Worm (Caenorhabditis elegans) whole organism, L4 larva: ENCODE measurements around the gene C25F9.5.

ENCODE experiments used
- D1046.2 ChIP-seq: fragments of 200-800 bp; sonication (Bioruptor generic); IDR thresholded peaks from 2 replicates; pipeline ENCODE4 v1.3.6; 2022; ENCODE audit warnings: missing genetic modification characterization, missing compliant biosample characterization
- F49E8.2 ChIP-seq: sonication (generic microtip); optimal IDR thresholded peaks from 2 replicates; lab custom pipeline; 2016; ENCODE audit warnings: missing compliant biosample characterization, mild to moderate bottlenecking, missing genetic modification characterization, borderline replicate concordance
- R02D3.7 ChIP-seq: fragments of 150-350 bp; sonication (generic microtip); optimal IDR thresholded peaks from 3 replicates; lab custom pipeline; 2014; ENCODE audit warnings: missing biosample characterization, missing genetic modification characterization
- Y105C5A.15 ChIP-seq: fragments of 200-800 bp; sonication (Bioruptor generic); IDR thresholded peaks from 2 replicates; pipeline ENCODE4 v1.3.6; 2022; ENCODE audit warnings: missing genetic modification characterization, missing compliant biosample characterization
- ZK337.2 ChIP-seq: fragments of 200-800 bp; sonication (Bioruptor generic); IDR thresholded peaks from 2 replicates; pipeline ENCODE4 v1.3.6; 2022; ENCODE audit warnings: missing genetic modification reagents, missing genetic modification characterization, missing compliant biosample characterization
- ZK546.5 ChIP-seq, 2 experiments: sonication (generic microtip); optimal IDR thresholded peaks; 2 replicates each; lab custom pipeline; 2017; ENCODE audit warnings: missing biosample characterization in 2 of 2, missing genetic modification characterization in 2 of 2
- aha-1 ChIP-seq: fragments of 150-350 bp; peaks from one replicate; lab custom pipeline; 2014; ENCODE audit warnings: missing biosample characterization, missing genetic modification characterization
- ama-1 ChIP-seq: fragments of 150-350 bp; optimal IDR thresholded peaks from 2 replicates; lab custom pipeline; 2014; ENCODE audit warnings: inconsistent platforms, mixed read lengths
- attf-4 ChIP-seq: sonication (generic microtip); optimal IDR thresholded peaks from 3 replicates; lab custom pipeline; 2017; ENCODE audit warnings: missing biosample characterization, missing genetic modification characterization
- ceh-20 ChIP-seq: fragments of 200-800 bp; sonication (Bioruptor generic); IDR thresholded peaks from 2 replicates; pipeline ENCODE4 v1.3.6; 2022; ENCODE audit warnings: missing genetic modification reagents, missing genetic modification characterization, missing compliant biosample characterization
- ceh-28 ChIP-seq: fragments of 150-350 bp; optimal IDR thresholded peaks from 2 replicates; lab custom pipeline; 2014; ENCODE audit warnings: missing biosample characterization, missing genetic modification reagents, missing genetic modification characterization
- ceh-44 ChIP-seq: fragments of 200-800 bp; sonication (Bioruptor generic); IDR thresholded peaks from 2 replicates; pipeline ENCODE4 v1.3.6; 2022; ENCODE audit warnings: missing genetic modification reagents, missing genetic modification characterization, missing compliant biosample characterization
- ceh-62 ChIP-seq: sonication (generic microtip); optimal IDR thresholded peaks from 2 replicates; lab custom pipeline; 2017; ENCODE audit warnings: missing biosample characterization, missing genetic modification characterization
- ceh-82 ChIP-seq: sonication (generic microtip); optimal IDR thresholded peaks from 2 replicates; lab custom pipeline; 2017; ENCODE audit warnings: missing biosample characterization, missing genetic modification characterization
- ctbp-1 ChIP-seq: fragments of 200-800 bp; sonication (Bioruptor generic); IDR thresholded peaks from 2 replicates; pipeline ENCODE4 v1.3.6; 2022; ENCODE audit warnings: missing genetic modification reagents, missing genetic modification characterization, missing compliant biosample characterization
- daf-12 ChIP-seq: fragments of 150-350 bp; optimal IDR thresholded peaks from 2 replicates; lab custom pipeline; 2014; ENCODE audit warnings: missing biosample characterization, missing genetic modification reagents, missing genetic modification characterization
- daf-16 ChIP-seq, 3 experiments: sonication (generic microtip); optimal IDR thresholded peaks; 2 replicates each; lab custom pipeline; 2016 to 2017; ENCODE audit warnings: missing genetic modification characterization in 3 of 3, missing genetic modification reagents in 3 of 3, mild to moderate bottlenecking in 2 of 3, missing compliant biosample characterization in 2 of 3, missing biosample characterization in 1 of 3, moderate library complexity in 1 of 3
- daf-8 ChIP-seq: fragments of 200-800 bp; sonication (Bioruptor generic); IDR thresholded peaks from 2 replicates; pipeline ENCODE4 v1.3.6; 2022; ENCODE audit warnings: missing genetic modification characterization, missing compliant biosample characterization
- dmd-6 ChIP-seq: fragments of 200-800 bp; sonication (Bioruptor generic); IDR thresholded peaks from 2 replicates; pipeline ENCODE4 v1.3.6; 2022; ENCODE audit warnings: missing genetic modification reagents, missing genetic modification characterization, missing compliant biosample characterization
- dmd-9 ChIP-seq: fragments of 200-800 bp; sonication (Bioruptor generic); IDR thresholded peaks from 2 replicates; pipeline ENCODE4 v1.3.6; 2022; ENCODE audit warnings: missing genetic modification reagents, missing genetic modification characterization, missing compliant biosample characterization
- dve-1 ChIP-seq: sonication (generic microtip); optimal IDR thresholded peaks from 2 replicates; lab custom pipeline; 2017; ENCODE audit warnings: antibody characterized with exemption, mild to moderate bottlenecking, missing genetic modification characterization, missing compliant biosample characterization; ENCODE audit not compliant: insufficient read depth
- fkh-10 ChIP-seq: fragments of 150-350 bp; optimal IDR thresholded peaks from 2 replicates; lab custom pipeline; 2014; ENCODE audit warnings: missing biosample characterization, missing genetic modification reagents, missing genetic modification characterization
- hlh-11 ChIP-seq: fragments of 200-800 bp; sonication (Bioruptor generic); optimal IDR thresholded peaks from 2 replicates; lab custom pipeline; 2018; ENCODE audit warnings: mild to moderate bottlenecking, missing genetic modification characterization, missing compliant biosample characterization
- lin-39 ChIP-seq: fragments of 150-350 bp; optimal IDR thresholded peaks from 2 replicates; lab custom pipeline; 2014; ENCODE audit warnings: missing biosample characterization, missing genetic modification reagents, missing genetic modification characterization
- lir-3 ChIP-seq: sonication (generic microtip); optimal IDR thresholded peaks from 2 replicates; lab custom pipeline; 2016; ENCODE audit warnings: mild to moderate bottlenecking, missing genetic modification characterization, missing compliant biosample characterization
- mdl-1 ChIP-seq, 2 experiments: fragments of 150-350 bp in 1 of 2; sonication (generic microtip) in 1 of 2; optimal IDR thresholded peaks; 2 replicates each; lab custom pipeline; 2014 to 2017; ENCODE audit warnings: missing biosample characterization in 2 of 2, missing genetic modification characterization in 2 of 2
- mxl-3 ChIP-seq: fragments of 200-800 bp; sonication (Bioruptor generic); optimal IDR thresholded peaks from 2 replicates; lab custom pipeline; 2018; ENCODE audit warnings: mild to moderate bottlenecking, missing genetic modification characterization, missing compliant biosample characterization
- nhr-102 ChIP-seq: sonication (generic microtip); optimal IDR thresholded peaks from 2 replicates; lab custom pipeline; 2016; ENCODE audit warnings: mild to moderate bottlenecking, missing genetic modification characterization, moderate library complexity, missing compliant biosample characterization
- nhr-25 ChIP-seq: sonication (generic microtip); optimal IDR thresholded peaks from 2 replicates; lab custom pipeline; 2017; ENCODE audit warnings: missing genetic modification characterization, mild to moderate bottlenecking, missing compliant biosample characterization, antibody characterized with exemption, moderate library complexity, borderline replicate concordance; ENCODE audit not compliant: insufficient read depth
- nhr-28 ChIP-seq: fragments of 150-350 bp; optimal IDR thresholded peaks from 2 replicates; lab custom pipeline; 2014; ENCODE audit warnings: missing biosample characterization, missing genetic modification characterization
- nhr-48 ChIP-seq: sonication (generic microtip); optimal IDR thresholded peaks from 2 replicates; lab custom pipeline; 2016; ENCODE audit warnings: mild to moderate bottlenecking, missing genetic modification characterization, missing compliant biosample characterization
- nhr-6 ChIP-seq: fragments of 150-350 bp; optimal IDR thresholded peaks from 2 replicates; lab custom pipeline; 2014; ENCODE audit warnings: missing biosample characterization, missing genetic modification characterization
- pha-4 ChIP-seq, 2 experiments: fragments of 150-350 bp in 1 of 2; fragments of 200-800 bp in 1 of 2; sonication (Bioruptor generic) in 1 of 2; IDR thresholded peaks in 1 of 2; optimal IDR thresholded peaks in 1 of 2; 2 replicates each; pipeline versions ENCODE4 v1.3.6 to Lab custom; 2014 to 2022; ENCODE audit warnings: missing genetic modification characterization in 2 of 2, missing genetic modification reagents in 2 of 2, missing biosample characterization in 1 of 2, missing compliant biosample characterization in 1 of 2
- php-3 ChIP-seq: fragments of 200-800 bp; sonication (Bioruptor generic); IDR thresholded peaks from 2 replicates; pipeline ENCODE4 v1.3.6; 2022; ENCODE audit warnings: missing genetic modification reagents, missing genetic modification characterization, missing compliant biosample characterization
- pqm-1 ChIP-seq: sonication (generic microtip); optimal IDR thresholded peaks from 2 replicates; lab custom pipeline; 2017; ENCODE audit warnings: missing biosample characterization, missing genetic modification characterization
- set-16 ChIP-seq: fragments of 200-800 bp; sonication (Bioruptor generic); IDR thresholded peaks from 2 replicates; pipeline ENCODE4 v1.3.6; 2022; ENCODE audit warnings: missing genetic modification reagents, missing genetic modification characterization, missing compliant biosample characterization
- spr-3 ChIP-seq: fragments of 200-800 bp; sonication (Bioruptor generic); optimal IDR thresholded peaks from 2 replicates; lab custom pipeline; 2018; ENCODE audit warnings: mild to moderate bottlenecking, missing genetic modification characterization, missing compliant biosample characterization
- unc-130 ChIP-seq: sonication (generic microtip); optimal IDR thresholded peaks from 2 replicates; lab custom pipeline; 2016; ENCODE audit warnings: missing genetic modification reagents, missing genetic modification characterization, missing compliant biosample characterization
- unc-62 ChIP-seq, 3 experiments: fragments of 150-350 bp in 1 of 3; sonication (generic microtip); optimal IDR thresholded peaks in 2 of 3; peaks in 1 of 3; 1 replicate in 1 of 3; 2 replicates in 2 of 3; lab custom pipeline; 2014 to 2017; ENCODE audit warnings: missing biosample characterization in 3 of 3, missing genetic modification characterization in 3 of 3, missing genetic modification reagents in 3 of 3, missing genotype in 1 of 3
- zfp-3 ChIP-seq: fragments of 200-800 bp; sonication (Bioruptor generic); conservative IDR thresholded peaks from 2 replicates; pipeline ENCODE4 v1.3.6; 2022; ENCODE audit warnings: missing genetic modification reagents, missing genetic modification characterization, missing compliant biosample characterization
- zip-11 ChIP-seq: fragments of 200-800 bp; sonication (Bioruptor generic); IDR thresholded peaks from 2 replicates; pipeline ENCODE4 v1.3.6; 2022; ENCODE audit warnings: missing genetic modification characterization, missing compliant biosample characterization
- zip-2 ChIP-seq: fragments of 150-350 bp; optimal IDR thresholded peaks from 2 replicates; lab custom pipeline; 2014; ENCODE audit warnings: missing biosample characterization, missing genetic modification characterization

The C25F9.5 gene

DNA sequence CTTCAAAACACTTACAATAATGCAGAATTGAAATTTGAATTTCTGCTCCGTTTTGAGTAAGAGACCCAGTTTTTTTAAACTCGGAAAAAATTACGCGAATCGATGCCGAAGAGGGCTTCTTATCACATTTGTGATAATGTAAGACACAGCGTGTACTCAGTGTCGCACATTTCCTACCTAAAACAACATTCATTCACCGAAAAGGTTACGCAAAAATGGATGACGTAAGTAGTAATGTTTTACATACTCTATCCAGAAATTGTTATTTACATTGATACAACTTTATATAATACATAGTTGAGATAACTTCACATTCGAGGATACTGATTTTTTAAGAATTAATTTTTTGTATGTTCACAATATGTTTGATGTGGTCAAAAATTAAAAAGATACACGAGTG is 5.8 kb upstream of the C25F9.5 start, which contains the start of the genes C25F9.4 and C25F9.9:
Gene C25F9.4 (minus strand): TSS at position 101 of the 400 bp plus-strand sequence.
Gene C25F9.9 (plus strand): TSS at position 137 of the 400 bp plus-strand sequence.
- TF ChIP-seq ceh-62 (tag; lab: Kevin White, UChicago), result no peak
- no peak for TF ChIP-seq ZK546.5 (tag; optimal IDR thresholded peaks at IDR 0.05; lab: Kevin White, UChicago)
- no peak for TF ChIP-seq ama-1
- peak; percentile 20 for TF ChIP-seq nhr-28 (tag; lab: Kevin White, UChicago)
- no peak for TF ChIP-seq daf-8 (GFP tag; lab: Robert Waterston, UW)
- no peak for TF ChIP-seq ctbp-1 (GFP tag; lab: Robert Waterston, UW)
- peak; percentile 41 for TF ChIP-seq pqm-1 (tag; lab: Kevin White, UChicago)
- no peak for TF ChIP-seq pha-4 (GFP tag; IDR thresholded peaks at IDR 0.05; lab: Robert Waterston, UW)
- TF ChIP-seq pha-4 (tag; optimal IDR thresholded peaks at IDR 0.05; lab: Kevin White, UChicago), result no peak
- TF ChIP-seq fkh-10 (GFP tag; lab: Kevin White, UChicago), result no peak
- TF ChIP-seq set-16, result no peak
- TF ChIP-seq nhr-25, result no peak
- TF ChIP-seq spr-3, result no peak
- TF ChIP-seq dmd-6 (GFP tag; lab: Robert Waterston, UW), result peak; percentile 36; the same call in 1 of the 2 replicates
- no peak for TF ChIP-seq lir-3 (tag; lab: Kevin White, UChicago)
- no peak for TF ChIP-seq F49E8.2 (tag; lab: Kevin White, UChicago)
- TF ChIP-seq D1046.2, result no peak
- no peak for TF ChIP-seq nhr-48 (tag; lab: Kevin White, UChicago)
- no peak for TF ChIP-seq ceh-20 (GFP tag; lab: Robert Waterston, UW)
- no peak for TF ChIP-seq nhr-6 (tag; lab: Kevin White, UChicago)
- TF ChIP-seq unc-62 (GFP tag; optimal IDR thresholded peaks at IDR 0.05 in 1 of 2; lab: Kevin White, UChicago), result peak in 1 of 2 experiments; percentile 29
- no peak for TF ChIP-seq unc-62 (tag; optimal IDR thresholded peaks at IDR 0.05; lab: Kevin White, UChicago)
- no peak for TF ChIP-seq attf-4 (tag; lab: Kevin White, UChicago)
- TF ChIP-seq Y105C5A.15 (GFP tag; lab: Robert Waterston, UW), result no peak
- no peak for TF ChIP-seq aha-1 (tag; lab: Kevin White, UChicago)
- TF ChIP-seq daf-16 (GFP tag; optimal IDR thresholded peaks at IDR 0.05; lab: Kevin White, UChicago), result no peak
- TF ChIP-seq daf-16 (tag; optimal IDR thresholded peaks at IDR 0.05; lab: Kevin White, UChicago), result peak; percentile 27
- no peak for TF ChIP-seq R02D3.7 (tag; lab: Kevin White, UChicago)
- no peak for TF ChIP-seq ceh-44 (GFP tag; lab: Robert Waterston, UW)
- TF ChIP-seq mxl-3, result no peak
- no peak for TF ChIP-seq ceh-82 (tag; lab: Kevin White, UChicago)
- no peak for TF ChIP-seq unc-130
- no peak for TF ChIP-seq ZK337.2 (GFP tag; lab: Robert Waterston, UW)
- no peak for TF ChIP-seq dmd-9 (GFP tag; lab: Robert Waterston, UW)
- no peak for TF ChIP-seq zip-2 (tag; lab: Kevin White, UChicago)
- no peak for TF ChIP-seq ceh-28
- TF ChIP-seq nhr-102 (tag; lab: Kevin White, UChicago), result no peak
- no peak for TF ChIP-seq zfp-3 (GFP tag; lab: Robert Waterston, UW)
- no peak for TF ChIP-seq zip-11

ce11 chrV:19405276-19405815 is 5.3 kb downstream of the C25F9.5 start, which contains the start of the genes C25F9.6 and C25F9.10:
Gene C25F9.6, minus strand, starts transcription at chrV:19405326.
Gene C25F9.10, plus strand, starts transcription at chrV:19405729.
- TF ChIP-seq mdl-1 (tag; optimal IDR thresholded peaks at IDR 0.05; lab: Kevin White, UChicago), result no peak
- peak; percentile 18 for TF ChIP-seq dve-1
- no peak for TF ChIP-seq lin-39
- no peak for TF ChIP-seq daf-12
- TF ChIP-seq php-3 (GFP tag; lab: Robert Waterston, UW), result no peak
- TF ChIP-seq nhr-28 (tag; lab: Kevin White, UChicago), result peak; percentile 63
- no peak for TF ChIP-seq D1046.2
- TF ChIP-seq dmd-6 (GFP tag; lab: Robert Waterston, UW), result peak; percentile 55
- TF ChIP-seq aha-1 (tag; lab: Kevin White, UChicago), result peak; percentile 39
- no peak for TF ChIP-seq daf-16 (GFP tag; optimal IDR thresholded peaks at IDR 0.05; lab: Kevin White, UChicago)
- TF ChIP-seq daf-16 (tag; optimal IDR thresholded peaks at IDR 0.05; lab: Kevin White, UChicago), result peak; percentile 65
- peak; percentile 28 for TF ChIP-seq hlh-11 (tag; lab: Kevin White, UChicago)
- peak in 1 of 2 experiments; percentile 2 for TF ChIP-seq unc-62 (GFP tag; optimal IDR thresholded peaks at IDR 0.05 in 1 of 2; lab: Kevin White, UChicago)
- TF ChIP-seq unc-62 (tag; optimal IDR thresholded peaks at IDR 0.05; lab: Kevin White, UChicago), result no peak
- TF ChIP-seq pqm-1 (tag; lab: Kevin White, UChicago), result peak; percentile 62
